Worm (Caenorhabditis elegans) whole organism, late embryonic: ENCODE results near the gene nhl-1.

Source experiments
- mec-3 ChIP-seq: sonication (generic microtip); optimal IDR thresholded peaks from 2 replicates; lab custom pipeline; 2016; ENCODE audit warnings: borderline replicate concordance, missing genetic modification characterization, missing compliant biosample characterization
- npax-4 ChIP-seq: sonication (generic microtip); optimal IDR thresholded peaks from 2 replicates; lab custom pipeline; 2016; ENCODE audit warnings: missing genetic modification characterization, missing compliant biosample characterization

DNA sequence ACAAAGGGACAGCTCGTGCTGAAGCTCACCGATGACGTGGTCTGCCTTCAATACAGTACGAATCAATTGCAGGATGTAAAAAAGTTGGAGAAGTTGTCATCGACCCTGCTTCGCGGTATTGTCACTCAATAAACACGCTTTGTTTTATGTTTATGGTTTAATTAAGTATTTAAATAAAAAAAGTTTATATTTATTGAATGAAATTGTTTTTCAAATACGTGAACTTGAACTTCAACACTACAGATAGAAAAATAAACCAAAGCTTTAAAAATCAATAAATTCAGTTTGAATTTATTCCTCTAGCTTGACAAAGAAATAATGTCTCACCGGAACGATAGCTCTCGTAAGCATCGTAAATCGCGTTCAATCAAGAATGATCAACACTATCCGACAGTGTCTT is 7.9 kb downstream of the nhl-1 start, which contains the start of gene ZK512.8:
- TF ChIP-seq mec-3 (no peak), npax-4 (tag; lab: Kevin White, UChicago) (no peak)
